Fruit fly (Drosophila melanogaster) whole organism, prepupa: Measurements from ENCODE around the gene CkIIbeta.

Experiments
- Blimp-1 ChIP-seq: fragments of 200-800 bp; sonication (Bioruptor generic); optimal IDR thresholded peaks from 3 replicates; lab custom pipeline; 2017; ENCODE audit warnings: missing biosample characterization, missing genetic modification characterization, mild to moderate bottlenecking, moderate library complexity, missing genetic modification reagents
- CG10631 ChIP-seq: fragments of 200-800 bp; sonication (Bioruptor generic); optimal IDR thresholded peaks from 2 replicates; lab custom pipeline; 2016; ENCODE audit warnings: missing biosample characterization, missing genetic modification characterization
- CG10669 ChIP-seq: fragments of 200-800 bp; sonication (Bioruptor generic); optimal IDR thresholded peaks from 3 replicates; lab custom pipeline; 2018; ENCODE audit warnings: missing biosample characterization, mild to moderate bottlenecking, missing genetic modification characterization, moderate library complexity
- CG11762 ChIP-seq: fragments of 200-800 bp; sonication (Bioruptor generic); optimal IDR thresholded peaks from 3 replicates; lab custom pipeline; 2016; ENCODE audit warnings: missing biosample characterization, missing genetic modification characterization; ENCODE audit not compliant: insufficient read depth
- CG15336 ChIP-seq: fragments of 200-800 bp; sonication (Bioruptor generic); IDR thresholded peaks from 2 replicates; pipeline ENCODE4 v1.3.6; 2022; ENCODE audit warnings: missing biosample characterization, missing genetic modification characterization
- CG3032 ChIP-seq: fragments of 200-800 bp; optimal IDR thresholded peaks from 2 replicates; lab custom pipeline; 2019; ENCODE audit warnings: missing biosample characterization, mild to moderate bottlenecking, missing genetic modification characterization, moderate library complexity
- CG34406 ChIP-seq: fragments of 200-800 bp; sonication (Bioruptor generic); optimal IDR thresholded peaks from 3 replicates; lab custom pipeline; 2016; ENCODE audit warnings: missing biosample characterization, missing genetic modification characterization
- CG3919 ChIP-seq: fragments of 200-800 bp; sonication (Bioruptor generic); optimal IDR thresholded peaks from 3 replicates; lab custom pipeline; 2016; ENCODE audit warnings: missing biosample characterization, missing genetic modification characterization
- CG4318 ChIP-seq: fragments of 200-800 bp; sonication (Bioruptor generic); optimal IDR thresholded peaks from 3 replicates; lab custom pipeline; 2017; ENCODE audit warnings: missing biosample characterization, mild to moderate bottlenecking, missing genetic modification characterization
- CG6163 ChIP-seq: fragments of 200-800 bp; sonication (Bioruptor generic); IDR thresholded peaks from 3 replicates; pipeline ENCODE4 v1.3.6; 2022; ENCODE audit warnings: missing biosample characterization, missing genetic modification characterization
- CG6276 ChIP-seq: fragments of 200-800 bp; sonication (Bioruptor generic); optimal IDR thresholded peaks from 2 replicates; lab custom pipeline; 2017; ENCODE audit warnings: missing biosample characterization, mild to moderate bottlenecking, missing genetic modification characterization
- CG6792 ChIP-seq: fragments of 200-800 bp; sonication (Bioruptor generic); optimal IDR thresholded peaks from 3 replicates; lab custom pipeline; 2016; ENCODE audit warnings: missing biosample characterization, missing genetic modification characterization
- CG6808 ChIP-seq: fragments of 200-800 bp; sonication (Bioruptor generic); optimal IDR thresholded peaks from 3 replicates; lab custom pipeline; 2017; ENCODE audit warnings: missing biosample characterization, missing genetic modification characterization, mild to moderate bottlenecking, moderate library complexity, missing genetic modification reagents
- CG6854 ChIP-seq: fragments of 200-800 bp; sonication (Bioruptor generic); optimal IDR thresholded peaks from 2 replicates; lab custom pipeline; 2017; ENCODE audit warnings: missing biosample characterization, mild to moderate bottlenecking, missing genetic modification characterization
- CG8119 ChIP-seq: fragments of 200-800 bp; sonication (Bioruptor generic); IDR thresholded peaks from 3 replicates; pipeline ENCODE4 v1.3.6; 2022; ENCODE audit warnings: missing biosample characterization, missing genetic modification characterization
- CG8319 ChIP-seq: fragments of 200-800 bp; sonication (Bioruptor generic); optimal IDR thresholded peaks from 3 replicates; lab custom pipeline; 2016; ENCODE audit warnings: missing biosample characterization, missing genetic modification characterization
- CG8632 ChIP-seq: fragments of 200-800 bp; sonication (Bioruptor generic); optimal IDR thresholded peaks from 3 replicates; lab custom pipeline; 2016; ENCODE audit warnings: missing biosample characterization, missing genetic modification characterization
- Eip75B ChIP-seq: fragments of 200-800 bp; sonication (Bioruptor generic); optimal IDR thresholded peaks from 3 replicates; lab custom pipeline; 2016; ENCODE audit warnings: missing biosample characterization, missing genetic modification characterization
- Eip78C ChIP-seq: fragments of 200-800 bp; sonication (Bioruptor generic); peaks from one replicate; lab custom pipeline; 2016; ENCODE audit warnings: missing biosample characterization, missing genetic modification characterization
- Eip93F ChIP-seq: fragments of 200-800 bp; sonication (Bioruptor generic); optimal IDR thresholded peaks from 2 replicates; lab custom pipeline; 2016; ENCODE audit warnings: missing biosample characterization, mild to moderate bottlenecking, missing genetic modification characterization
- Ets21C ChIP-seq: fragments of 200-800 bp; sonication (Bioruptor generic); optimal IDR thresholded peaks from 3 replicates; lab custom pipeline; 2016; ENCODE audit warnings: missing biosample characterization, missing genetic modification characterization
- Ets96B ChIP-seq: fragments of 200-800 bp; optimal IDR thresholded peaks from 2 replicates; lab custom pipeline; 2019; ENCODE audit warnings: missing biosample characterization, mild to moderate bottlenecking, missing genetic modification characterization, moderate library complexity
- Gug ChIP-seq: fragments of 200-800 bp; sonication (Bioruptor generic); IDR thresholded peaks from 2 replicates; pipeline ENCODE4 v1.3.6; 2022; ENCODE audit warnings: missing biosample characterization, missing genetic modification characterization
- Hr38 ChIP-seq: sonication (Bioruptor generic); optimal IDR thresholded peaks from 2 replicates; lab custom pipeline; 2016; ENCODE audit warnings: missing biosample characterization, missing genetic modification characterization
- Hr39 ChIP-seq: fragments of 200-800 bp; sonication (Bioruptor generic); optimal IDR thresholded peaks from 2 replicates; lab custom pipeline; 2016; ENCODE audit warnings: missing biosample characterization, missing genetic modification characterization
- Hr4 ChIP-seq: fragments of 200-800 bp; sonication (Bioruptor generic); optimal IDR thresholded peaks from 3 replicates; lab custom pipeline; 2016; ENCODE audit warnings: missing biosample characterization, missing genetic modification characterization
- Lpt ChIP-seq: fragments of 200-800 bp; sonication (Bioruptor generic); optimal IDR thresholded peaks from 3 replicates; lab custom pipeline; 2016; ENCODE audit warnings: missing biosample characterization, missing genetic modification characterization
- Met ChIP-seq: fragments of 200-800 bp; sonication (Bioruptor generic); optimal IDR thresholded peaks from 3 replicates; lab custom pipeline; 2016; ENCODE audit warnings: missing biosample characterization, missing genetic modification characterization
- OdsH ChIP-seq: fragments of 200-800 bp; sonication (Bioruptor generic); optimal IDR thresholded peaks from 3 replicates; lab custom pipeline; 2016; ENCODE audit warnings: missing biosample characterization, missing genetic modification characterization
- Smox ChIP-seq: fragments of 200-800 bp; sonication (Bioruptor generic); optimal IDR thresholded peaks from 3 replicates; lab custom pipeline; 2016; ENCODE audit warnings: missing biosample characterization, missing genetic modification characterization
- Sox102F ChIP-seq: fragments of 200-800 bp; sonication (Bioruptor generic); optimal IDR thresholded peaks from 2 replicates; lab custom pipeline; 2016; ENCODE audit warnings: missing biosample characterization, mild to moderate bottlenecking, missing genetic modification characterization
- Sox14 ChIP-seq: fragments of 200-800 bp; sonication (Bioruptor generic); optimal IDR thresholded peaks from 3 replicates; lab custom pipeline; 2016; ENCODE audit warnings: missing biosample characterization, missing genetic modification characterization
- Sox15 ChIP-seq: fragments of 200-800 bp; sonication (Bioruptor generic); optimal IDR thresholded peaks from 3 replicates; lab custom pipeline; 2016; ENCODE audit warnings: missing biosample characterization, missing genetic modification characterization
- achi ChIP-seq: fragments of 200-800 bp; sonication (Bioruptor generic); optimal IDR thresholded peaks from 3 replicates; lab custom pipeline; 2016; ENCODE audit warnings: missing biosample characterization, missing genetic modification characterization
- acj6 ChIP-seq: fragments of 200-800 bp; sonication (Bioruptor generic); optimal IDR thresholded peaks from 3 replicates; lab custom pipeline; 2016; ENCODE audit warnings: missing biosample characterization, missing genetic modification characterization
- cyc ChIP-seq: fragments of 200-800 bp; sonication (Bioruptor generic); optimal IDR thresholded peaks from 3 replicates; lab custom pipeline; 2016; ENCODE audit warnings: missing biosample characterization, missing genetic modification characterization
- dac ChIP-seq: fragments of 200-800 bp; sonication (Bioruptor generic); optimal IDR thresholded peaks from 2 replicates; lab custom pipeline; 2017; ENCODE audit warnings: missing biosample characterization, mild to moderate bottlenecking, missing genetic modification characterization
- dsx ChIP-seq: fragments of 200-800 bp; optimal IDR thresholded peaks from 3 replicates; lab custom pipeline; 2019; ENCODE audit warnings: missing biosample characterization, mild to moderate bottlenecking, missing genetic modification characterization, moderate library complexity; ENCODE audit not compliant: poor library complexity, severe bottlenecking
- eg ChIP-seq: fragments of 200-800 bp; sonication (Bioruptor generic); IDR thresholded peaks from 3 replicates; pipeline ENCODE4 v1.3.6; 2022; ENCODE audit warnings: missing biosample characterization, missing genetic modification characterization
- esn ChIP-seq: fragments of 200-800 bp; sonication (Bioruptor generic); optimal IDR thresholded peaks from 2 replicates; lab custom pipeline; 2016; ENCODE audit warnings: missing biosample characterization, mild to moderate bottlenecking, missing genetic modification characterization, moderate library complexity
- fd59A ChIP-seq: fragments of 200-800 bp; sonication (Bioruptor generic); optimal IDR thresholded peaks from 2 replicates; lab custom pipeline; 2017; ENCODE audit warnings: missing biosample characterization, mild to moderate bottlenecking, missing genetic modification characterization, missing genetic modification reagents
- fd85E ChIP-seq: fragments of 200-800 bp; sonication (Bioruptor generic); optimal IDR thresholded peaks from 3 replicates; lab custom pipeline; 2016; ENCODE audit warnings: missing biosample characterization, missing genetic modification characterization
- fkh ChIP-seq: fragments of 200-800 bp; sonication (Bioruptor generic); optimal IDR thresholded peaks from 3 replicates; lab custom pipeline; 2017; ENCODE audit warnings: missing biosample characterization, mild to moderate bottlenecking, missing genetic modification characterization, moderate library complexity
- lz ChIP-seq: fragments of 200-800 bp; sonication (Bioruptor generic); optimal IDR thresholded peaks from 3 replicates; lab custom pipeline; 2016; ENCODE audit warnings: missing biosample characterization, missing genetic modification characterization
- net ChIP-seq: fragments of 200-800 bp; sonication (Bioruptor generic); optimal IDR thresholded peaks from 3 replicates; lab custom pipeline; 2016; ENCODE audit warnings: missing biosample characterization, missing genetic modification characterization
- salr ChIP-seq, 2 experiments: fragments of 200-800 bp; sonication (Bioruptor generic); optimal IDR thresholded peaks; 3 replicates each; lab custom pipeline; 2016 to 2018; ENCODE audit warnings: missing biosample characterization in 2 of 2, missing genetic modification characterization in 2 of 2, mild to moderate bottlenecking in 1 of 2
- ss ChIP-seq, 2 experiments: fragments of 200-800 bp; sonication (Bioruptor generic); optimal IDR thresholded peaks; 2 replicates in 1 of 2; 3 replicates in 1 of 2; lab custom pipeline; 2017 to 2018; ENCODE audit warnings: mild to moderate bottlenecking in 2 of 2, missing biosample characterization in 2 of 2, missing genetic modification characterization in 2 of 2, moderate library complexity in 1 of 2
- svp ChIP-seq: fragments of 200-800 bp; sonication (Bioruptor generic); peaks from one replicate; lab custom pipeline; 2016; ENCODE audit warnings: missing biosample characterization, missing genetic modification characterization
- topi ChIP-seq: fragments of 200-800 bp; sonication (Bioruptor generic); optimal IDR thresholded peaks from 3 replicates; lab custom pipeline; 2016; ENCODE audit warnings: missing biosample characterization, missing genetic modification characterization
- vri ChIP-seq: fragments of 200-800 bp; sonication (Bioruptor generic); optimal IDR thresholded peaks from 3 replicates; lab custom pipeline; 2016; ENCODE audit warnings: missing biosample characterization, mild to moderate bottlenecking, missing genetic modification characterization

The CkIIbeta gene

DNA sequence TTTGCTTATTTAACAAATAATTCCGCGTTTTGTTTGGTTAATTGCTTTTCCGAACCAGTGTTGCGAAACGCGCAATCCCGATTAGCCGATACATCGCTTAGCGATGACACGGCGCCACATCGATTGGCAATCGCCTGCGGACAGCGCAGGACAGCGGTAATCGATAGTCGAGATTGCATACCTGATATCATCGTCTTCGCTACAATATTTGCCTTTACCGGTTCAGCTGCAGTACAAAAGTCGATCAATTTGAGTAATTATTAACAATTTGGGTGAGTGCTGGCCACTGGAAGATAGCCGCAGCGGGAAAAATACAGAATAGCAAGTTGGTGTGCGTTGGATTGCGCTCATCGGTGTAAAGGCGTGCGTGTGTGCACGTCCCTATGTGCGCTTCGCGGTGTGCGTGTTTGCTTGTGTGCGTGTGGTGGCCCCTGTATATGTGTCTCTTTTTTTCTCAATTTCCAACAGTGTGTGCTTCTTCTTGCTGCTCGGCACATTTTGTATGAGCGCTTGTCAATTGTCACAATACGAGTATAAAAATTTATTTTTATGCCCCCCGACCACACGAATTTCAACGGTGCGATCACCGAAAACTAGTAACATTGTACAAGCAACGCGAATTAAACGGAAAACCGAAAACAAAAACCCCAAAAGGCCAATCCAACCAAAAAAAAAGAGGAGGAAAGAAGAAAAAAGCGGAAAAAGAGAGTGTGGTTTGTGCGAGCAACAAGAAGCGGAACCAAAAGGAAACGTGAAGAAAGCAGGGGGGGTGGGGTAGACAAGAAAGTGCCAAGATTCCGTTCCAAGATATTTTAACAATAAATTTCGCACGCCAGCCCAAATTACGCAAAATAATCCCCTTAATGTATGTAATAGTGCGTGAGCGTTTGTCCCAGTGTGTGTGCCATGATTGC is at the start of gene CkIIbeta:
CkIIbeta (plus strand) TSS at position 119 of the 914 bp plus-strand sequence.
- TF ChIP-seq fkh (GFP tag; lab: Kevin White, UChicago) (peak; percentile 73), Met (GFP tag; lab: Kevin White, UChicago) (no peak), Sox15 (GFP tag; lab: Kevin White, UChicago) (no peak), Hr38 (GFP tag; lab: Kevin White, UChicago) (no peak), Eip93F (GFP tag; lab: Kevin White, UChicago) (no peak), fd85E (GFP tag; lab: Kevin White, UChicago) (no peak), CG6854 (GFP tag; lab: Kevin White, UChicago) (peak; percentile 3), OdsH (GFP tag; lab: Kevin White, UChicago) (peak; percentile 20), achi (no peak), Ets96B (tag; lab: Kevin White, UChicago) (no peak), CG6163 (GFP tag; lab: Robert Waterston, UW) (no peak), CG10669 (no peak), vri (GFP tag; lab: Kevin White, UChicago) (peak; percentile 1), net (GFP tag; lab: Kevin White, UChicago) (no peak), CG3032 (no peak), lz (GFP tag; lab: Kevin White, UChicago) (peak; percentile 23), cyc (GFP tag; lab: Kevin White, UChicago) (peak; percentile 17), Lpt (GFP tag; lab: Kevin White, UChicago) (no peak), CG8632 (GFP tag; lab: Kevin White, UChicago) (no peak), Sox102F (peak; percentile 10), Gug (no peak), Blimp-1 (GFP tag; lab: Kevin White, UChicago) (no peak), Eip78C (GFP tag; lab: Kevin White, UChicago) (peak; percentile 83), Smox (GFP tag; lab: Kevin White, UChicago) (no peak), esn (GFP tag; lab: Kevin White, UChicago) (peak; percentile 39), salr (GFP tag; optimal IDR thresholded peaks at IDR 0.05; lab: Kevin White, UChicago) (no peak), CG3919 (GFP tag; lab: Kevin White, UChicago) (peak; percentile 30), dac (GFP tag; lab: Kevin White, UChicago) (no peak), CG6276 (GFP tag; lab: Kevin White, UChicago) (peak; percentile 1), CG6792 (GFP tag; lab: Kevin White, UChicago) (peak; percentile 28), CG11762 (GFP tag; lab: Kevin White, UChicago) (no peak), CG34406 (GFP tag; lab: Kevin White, UChicago) (no peak), CG8319 (GFP tag; lab: Kevin White, UChicago) (no peak), dsx (GFP tag; lab: Kevin White, UChicago) (peak; percentile 17), topi (peak; percentile 36), CG4318 (GFP tag; lab: Kevin White, UChicago) (no peak), acj6 (no peak), eg (GFP tag; lab: Robert Waterston, UW) (no peak), CG8119 (no peak), CG6808 (peak; percentile 22), Hr4 (GFP tag; lab: Kevin White, UChicago) (no peak), CG10631 (GFP tag; lab: Kevin White, UChicago) (peak; percentile 1), Sox14 (peak; percentile 44), svp (GFP tag; lab: Kevin White, UChicago) (peak; percentile 66), CG15336 (peak; percentile 17; the same call in 1 of the 2 replicates), Eip75B (no peak), fd59A (GFP tag; lab: Kevin White, UChicago) (no peak), Hr39 (GFP tag; lab: Kevin White, UChicago) (peak; percentile 50), Ets21C (no peak), ss (GFP tag; optimal IDR thresholded peaks at IDR 0.05; lab: Kevin White, UChicago) (peak; percentile 30 to 46)
